Worm (Caenorhabditis elegans) whole organism, L4 larva: ENCODE data around the gene srd-58.

Experiments
- D1046.2 ChIP-seq: fragments of 200-800 bp; sonication (Bioruptor generic); IDR thresholded peaks from 2 replicates; pipeline ENCODE4 v1.3.6; 2022; ENCODE audit warnings: missing genetic modification characterization, missing compliant biosample characterization
- F10B5.3 ChIP-seq: sonication (generic microtip); optimal IDR thresholded peaks from 2 replicates; lab custom pipeline; 2016; ENCODE audit warnings: mild to moderate bottlenecking, missing genetic modification characterization, missing compliant biosample characterization
- T26A8.4 ChIP-seq: fragments of 200-800 bp; sonication (Bioruptor generic); IDR thresholded peaks from 2 replicates; pipeline ENCODE4 v1.3.6; 2022; ENCODE audit warnings: missing genetic modification characterization, missing compliant biosample characterization
- Y105C5A.15 ChIP-seq: fragments of 200-800 bp; sonication (Bioruptor generic); IDR thresholded peaks from 2 replicates; pipeline ENCODE4 v1.3.6; 2022; ENCODE audit warnings: missing genetic modification characterization, missing compliant biosample characterization
- Y48G9A.11 ChIP-seq: fragments of 200-800 bp; sonication (Bioruptor generic); IDR thresholded peaks from 2 replicates; pipeline ENCODE4 v1.3.6; 2022; ENCODE audit warnings: missing genetic modification reagents, missing genetic modification characterization, missing compliant biosample characterization
- Y5F2A.4 ChIP-seq: fragments of 200-800 bp; sonication (Bioruptor generic); optimal IDR thresholded peaks from 2 replicates; lab custom pipeline; 2018; ENCODE audit warnings: mild to moderate bottlenecking, missing genetic modification characterization, missing compliant biosample characterization
- ZK337.2 ChIP-seq: fragments of 200-800 bp; sonication (Bioruptor generic); IDR thresholded peaks from 2 replicates; pipeline ENCODE4 v1.3.6; 2022; ENCODE audit warnings: missing genetic modification reagents, missing genetic modification characterization, missing compliant biosample characterization
- ZK546.5 ChIP-seq, 2 experiments: sonication (generic microtip); optimal IDR thresholded peaks; 2 replicates each; lab custom pipeline; 2017; ENCODE audit warnings: missing biosample characterization in 2 of 2, missing genetic modification characterization in 2 of 2
- arid-1 ChIP-seq: fragments of 200-800 bp; sonication (Bioruptor generic); conservative IDR thresholded peaks from 2 replicates; pipeline ENCODE4 v1.3.6; 2022; ENCODE audit warnings: missing genetic modification reagents, missing genetic modification characterization, missing compliant biosample characterization
- ceh-20 ChIP-seq: fragments of 200-800 bp; sonication (Bioruptor generic); IDR thresholded peaks from 2 replicates; pipeline ENCODE4 v1.3.6; 2022; ENCODE audit warnings: missing genetic modification reagents, missing genetic modification characterization, missing compliant biosample characterization
- ceh-44 ChIP-seq: fragments of 200-800 bp; sonication (Bioruptor generic); IDR thresholded peaks from 2 replicates; pipeline ENCODE4 v1.3.6; 2022; ENCODE audit warnings: missing genetic modification reagents, missing genetic modification characterization, missing compliant biosample characterization
- ceh-82 ChIP-seq: sonication (generic microtip); optimal IDR thresholded peaks from 2 replicates; lab custom pipeline; 2017; ENCODE audit warnings: missing biosample characterization, missing genetic modification characterization
- ctbp-1 ChIP-seq: fragments of 200-800 bp; sonication (Bioruptor generic); IDR thresholded peaks from 2 replicates; pipeline ENCODE4 v1.3.6; 2022; ENCODE audit warnings: missing genetic modification reagents, missing genetic modification characterization, missing compliant biosample characterization
- daf-12 ChIP-seq: fragments of 150-350 bp; optimal IDR thresholded peaks from 2 replicates; lab custom pipeline; 2014; ENCODE audit warnings: missing biosample characterization, missing genetic modification reagents, missing genetic modification characterization
- daf-19 ChIP-seq: fragments of 200-800 bp; sonication (Bioruptor generic); conservative IDR thresholded peaks from 2 replicates; pipeline ENCODE4 v1.3.6; 2022; ENCODE audit warnings: missing genetic modification characterization, missing compliant biosample characterization
- dmd-6 ChIP-seq: fragments of 200-800 bp; sonication (Bioruptor generic); IDR thresholded peaks from 2 replicates; pipeline ENCODE4 v1.3.6; 2022; ENCODE audit warnings: missing genetic modification reagents, missing genetic modification characterization, missing compliant biosample characterization
- dmd-8 ChIP-seq: fragments of 200-800 bp; sonication (Bioruptor generic); IDR thresholded peaks from 2 replicates; pipeline ENCODE4 v1.3.6; 2022; ENCODE audit warnings: missing genetic modification characterization, missing compliant biosample characterization
- dve-1 ChIP-seq: sonication (generic microtip); optimal IDR thresholded peaks from 2 replicates; lab custom pipeline; 2017; ENCODE audit warnings: antibody characterized with exemption, mild to moderate bottlenecking, missing genetic modification characterization, missing compliant biosample characterization; ENCODE audit not compliant: insufficient read depth
- egl-27 ChIP-seq: sonication (generic microtip); optimal IDR thresholded peaks from 3 replicates; lab custom pipeline; 2017; ENCODE audit warnings: missing biosample characterization, missing genetic modification reagents, missing genetic modification characterization
- hlh-30 ChIP-seq: sonication (generic microtip); optimal IDR thresholded peaks from 2 replicates; lab custom pipeline; 2017; ENCODE audit warnings: antibody characterized with exemption, mild to moderate bottlenecking, missing genetic modification characterization, missing compliant biosample characterization; ENCODE audit not compliant: insufficient read depth
- jun-1 ChIP-seq: fragments of 150-350 bp; optimal IDR thresholded peaks from 2 replicates; lab custom pipeline; 2014; ENCODE audit warnings: missing biosample characterization, missing genetic modification reagents, missing genetic modification characterization
- lim-7 ChIP-seq: fragments of 200-800 bp; sonication (Bioruptor generic); IDR thresholded peaks from 2 replicates; pipeline ENCODE4 v1.3.6; 2022; ENCODE audit warnings: missing genetic modification characterization, missing compliant biosample characterization
- lin-29 ChIP-seq: fragments of 200-800 bp; sonication (Bioruptor generic); IDR thresholded peaks from 2 replicates; pipeline ENCODE4 v1.3.6; 2022; ENCODE audit warnings: missing genetic modification reagents, missing genetic modification characterization, missing compliant biosample characterization
- lin-38 ChIP-seq: fragments of 200-800 bp; sonication (Bioruptor generic); IDR thresholded peaks from 2 replicates; pipeline ENCODE4 v1.3.6; 2022; ENCODE audit warnings: missing genetic modification reagents, missing genetic modification characterization, missing compliant biosample characterization
- lin-39 ChIP-seq: fragments of 150-350 bp; optimal IDR thresholded peaks from 2 replicates; lab custom pipeline; 2014; ENCODE audit warnings: missing biosample characterization, missing genetic modification reagents, missing genetic modification characterization
- lir-3 ChIP-seq: sonication (generic microtip); optimal IDR thresholded peaks from 2 replicates; lab custom pipeline; 2016; ENCODE audit warnings: mild to moderate bottlenecking, missing genetic modification characterization, missing compliant biosample characterization
- lsy-2 ChIP-seq, 2 experiments: fragments of 150-350 bp in 1 of 2; sonication (generic microtip) in 1 of 2; optimal IDR thresholded peaks; 2 replicates each; lab custom pipeline; 2014 to 2017; ENCODE audit warnings: missing biosample characterization in 2 of 2, missing genetic modification characterization in 2 of 2
- madf-5 ChIP-seq, 2 experiments: fragments of 200-800 bp; sonication (Bioruptor generic); IDR thresholded peaks; 2 replicates each; pipeline ENCODE4 v1.3.6; 2022; ENCODE audit warnings: missing compliant biosample characterization in 2 of 2, missing genetic modification characterization in 2 of 2
- mes-2 ChIP-seq: sonication (generic microtip); optimal IDR thresholded peaks from 2 replicates; lab custom pipeline; 2016; ENCODE audit warnings: missing genotype, mild to moderate bottlenecking, missing genetic modification characterization, missing compliant biosample characterization; ENCODE audit not compliant: poor library complexity, severe bottlenecking
- mxl-2 ChIP-seq: fragments of 200-800 bp; sonication (Bioruptor generic); conservative IDR thresholded peaks from 2 replicates; pipeline ENCODE4 v1.3.6; 2022; ENCODE audit warnings: missing genetic modification reagents, missing genetic modification characterization, missing compliant biosample characterization
- mxl-3 ChIP-seq: fragments of 200-800 bp; sonication (Bioruptor generic); optimal IDR thresholded peaks from 2 replicates; lab custom pipeline; 2018; ENCODE audit warnings: mild to moderate bottlenecking, missing genetic modification characterization, missing compliant biosample characterization
- nhr-10 ChIP-seq: fragments of 150-350 bp; optimal IDR thresholded peaks from 2 replicates; lab custom pipeline; 2014; ENCODE audit warnings: missing biosample characterization, missing genetic modification characterization
- nhr-102 ChIP-seq: sonication (generic microtip); optimal IDR thresholded peaks from 2 replicates; lab custom pipeline; 2016; ENCODE audit warnings: mild to moderate bottlenecking, missing genetic modification characterization, moderate library complexity, missing compliant biosample characterization
- nhr-28 ChIP-seq: fragments of 150-350 bp; optimal IDR thresholded peaks from 2 replicates; lab custom pipeline; 2014; ENCODE audit warnings: missing biosample characterization, missing genetic modification characterization
- nhr-48 ChIP-seq: sonication (generic microtip); optimal IDR thresholded peaks from 2 replicates; lab custom pipeline; 2016; ENCODE audit warnings: mild to moderate bottlenecking, missing genetic modification characterization, missing compliant biosample characterization
- nhr-6 ChIP-seq: fragments of 150-350 bp; optimal IDR thresholded peaks from 2 replicates; lab custom pipeline; 2014; ENCODE audit warnings: missing biosample characterization, missing genetic modification characterization
- nhr-76 ChIP-seq: fragments of 150-350 bp; optimal IDR thresholded peaks from 2 replicates; lab custom pipeline; 2014; ENCODE audit warnings: missing biosample characterization, missing genetic modification characterization
- pqm-1 ChIP-seq: sonication (generic microtip); optimal IDR thresholded peaks from 2 replicates; lab custom pipeline; 2017; ENCODE audit warnings: missing biosample characterization, missing genetic modification characterization
- rbr-2 ChIP-seq: sonication (generic microtip); optimal IDR thresholded peaks from 2 replicates; lab custom pipeline; 2016; ENCODE audit warnings: missing genotype, missing genetic modification characterization, missing compliant biosample characterization
- saeg-2 ChIP-seq: fragments of 200-800 bp; sonication (Bioruptor generic); IDR thresholded peaks from 2 replicates; pipeline ENCODE4 v1.3.6; 2022; ENCODE audit warnings: missing genetic modification reagents, missing genetic modification characterization, missing compliant biosample characterization
- sdz-12 ChIP-seq: fragments of 200-800 bp; sonication (Bioruptor generic); optimal IDR thresholded peaks from 2 replicates; lab custom pipeline; 2018; ENCODE audit warnings: mild to moderate bottlenecking, missing genetic modification characterization, missing compliant biosample characterization
- snpc-1.2 ChIP-seq: fragments of 200-800 bp; sonication (Bioruptor generic); IDR thresholded peaks from 2 replicates; pipeline ENCODE4 v1.3.6; 2022; ENCODE audit warnings: missing genetic modification reagents, missing genetic modification characterization, missing compliant biosample characterization
- tag-97 ChIP-seq: fragments of 200-800 bp; sonication (Bioruptor generic); IDR thresholded peaks from 2 replicates; pipeline ENCODE4 v1.3.6; 2022; ENCODE audit warnings: missing genetic modification characterization, missing compliant biosample characterization
- tra-1 ChIP-seq: fragments of 200-800 bp; sonication (Bioruptor generic); IDR thresholded peaks from 2 replicates; pipeline ENCODE4 v1.3.6; 2022; ENCODE audit warnings: missing genetic modification reagents, missing genetic modification characterization, missing compliant biosample characterization
- unc-130 ChIP-seq: sonication (generic microtip); optimal IDR thresholded peaks from 2 replicates; lab custom pipeline; 2016; ENCODE audit warnings: missing genetic modification reagents, missing genetic modification characterization, missing compliant biosample characterization
- vab-7 ChIP-seq: fragments of 200-800 bp; sonication (Bioruptor generic); IDR thresholded peaks from 2 replicates; pipeline ENCODE4 v1.3.6; 2022; ENCODE audit warnings: missing genetic modification reagents, missing genetic modification characterization, missing compliant biosample characterization
- zfp-2 ChIP-seq: sonication (generic microtip); optimal IDR thresholded peaks from 2 replicates; lab custom pipeline; 2016; ENCODE audit warnings: mild to moderate bottlenecking, missing genetic modification characterization, missing compliant biosample characterization
- zip-11 ChIP-seq: fragments of 200-800 bp; sonication (Bioruptor generic); IDR thresholded peaks from 2 replicates; pipeline ENCODE4 v1.3.6; 2022; ENCODE audit warnings: missing genetic modification characterization, missing compliant biosample characterization
- zip-2 ChIP-seq: fragments of 150-350 bp; optimal IDR thresholded peaks from 2 replicates; lab custom pipeline; 2014; ENCODE audit warnings: missing biosample characterization, missing genetic modification characterization
- ztf-11 ChIP-seq: fragments of 150-350 bp; optimal IDR thresholded peaks from 2 replicates; lab custom pipeline; 2014; ENCODE audit warnings: missing biosample characterization, missing genetic modification characterization

Gene srd-58

DNA sequence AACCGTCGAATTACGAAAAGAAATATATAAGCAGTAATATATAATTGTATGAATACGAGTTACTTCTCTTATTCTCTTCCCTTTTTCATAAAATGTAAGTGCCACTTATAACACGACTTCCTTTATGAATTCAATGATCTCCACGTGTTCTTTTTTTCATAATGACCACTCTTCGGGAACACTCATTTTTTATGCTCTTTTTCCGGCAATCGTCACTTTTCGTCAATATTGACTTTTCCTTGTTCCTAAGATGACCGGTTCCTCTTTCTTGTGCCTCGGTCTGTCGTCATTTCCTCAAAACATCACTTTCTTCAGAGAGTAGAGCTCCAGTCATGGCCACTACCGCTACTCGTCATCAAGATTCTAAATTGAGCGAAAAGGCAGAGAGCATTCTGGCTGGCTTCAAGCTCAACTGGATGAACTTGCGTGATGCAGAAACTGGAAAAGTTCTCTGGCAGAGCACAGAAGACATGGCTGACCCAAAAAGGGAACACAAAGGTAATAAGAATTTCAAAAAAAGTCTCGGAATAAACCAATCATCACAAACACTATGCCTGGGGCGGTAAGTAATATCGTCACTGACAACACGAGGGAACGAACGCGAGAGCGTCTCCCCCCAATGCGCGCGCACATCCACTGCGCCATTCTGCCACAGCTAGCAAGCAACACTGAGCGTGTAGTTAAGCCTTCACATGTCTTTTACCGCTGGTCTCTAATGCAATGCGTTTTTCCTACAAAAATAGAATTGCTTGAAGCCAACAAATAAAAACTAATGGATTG, 21.2 kb downstream of the srd-58 start, which contains the start of gene pdl-1 (continued):
- peak; percentile 99 for TF ChIP-seq lim-7 (GFP tag; lab: Robert Waterston, UW)
- TF ChIP-seq tra-1 (GFP tag; lab: Robert Waterston, UW), result peak; percentile 82
- TF ChIP-seq Y5F2A.4 (GFP tag; lab: Kevin White, UChicago), result peak; percentile 94
- peak; percentile 94 for TF ChIP-seq arid-1
- TF ChIP-seq rbr-2 (tag; lab: Kevin White, UChicago), result peak; percentile 84
- peak; percentile 74; the same call in 1 of the 2 replicates for TF ChIP-seq ceh-20 (GFP tag; lab: Robert Waterston, UW)
- peak; percentile 58 for TF ChIP-seq hlh-30
- peak; percentile 32 for TF ChIP-seq zfp-2 (tag; lab: Kevin White, UChicago)
- TF ChIP-seq daf-12 (tag; lab: Kevin White, UChicago), result no peak
- no peak for TF ChIP-seq nhr-10 (tag; lab: Kevin White, UChicago)
- peak; percentile 18 for TF ChIP-seq nhr-28
- TF ChIP-seq daf-19, result peak; percentile 96
- TF ChIP-seq snpc-1.2, result peak; percentile 86
- peak; percentile 85 for TF ChIP-seq saeg-2 (GFP tag; lab: Robert Waterston, UW)
- TF ChIP-seq lin-39 (tag; lab: Kevin White, UChicago), result no peak
- peak; percentile 53 for TF ChIP-seq mxl-3 (GFP tag; lab: Kevin White, UChicago)
- TF ChIP-seq lin-38 (GFP tag; lab: Robert Waterston, UW), result peak; percentile 87
- no peak for TF ChIP-seq pqm-1
- no peak; the same call in 1 of the 2 replicates for TF ChIP-seq mxl-2 (GFP tag; lab: Robert Waterston, UW)
- TF ChIP-seq mes-2 (tag; lab: Kevin White, UChicago), result peak; percentile 86
- no peak for TF ChIP-seq ZK546.5 (tag; optimal IDR thresholded peaks at IDR 0.05; lab: Kevin White, UChicago)
- TF ChIP-seq nhr-76 (tag; lab: Kevin White, UChicago), result no peak
- TF ChIP-seq egl-27 (tag; lab: Kevin White, UChicago), result no peak
- TF ChIP-seq jun-1, result no peak
- TF ChIP-seq nhr-102 (tag; lab: Kevin White, UChicago), result peak; percentile 76
- TF ChIP-seq vab-7 (GFP tag; lab: Robert Waterston, UW), result peak; percentile 96
- TF ChIP-seq ctbp-1 (GFP tag; lab: Robert Waterston, UW), result peak; percentile 93
- no peak for TF ChIP-seq ztf-11 (tag; lab: Kevin White, UChicago)
- TF ChIP-seq D1046.2 (GFP tag; lab: Robert Waterston, UW), result peak; percentile 85
- peak; percentile 88 for TF ChIP-seq sdz-12 (GFP tag; lab: Kevin White, UChicago)
- no peak for TF ChIP-seq ceh-82 (tag; lab: Kevin White, UChicago)
- peak; percentile 93 for TF ChIP-seq T26A8.4 (GFP tag; lab: Robert Waterston, UW)
- peak; percentile 74 to 96; a peak in 3 of 4 replicates for TF ChIP-seq madf-5 (GFP tag; IDR thresholded peaks at IDR 0.05; lab: Robert Waterston, UW)
- TF ChIP-seq lsy-2 (tag; optimal IDR thresholded peaks at IDR 0.05; lab: Kevin White, UChicago), result peak in 1 of 2 experiments; percentile 72
- TF ChIP-seq dmd-8 (GFP tag; lab: Robert Waterston, UW), result peak; percentile 97
- peak; percentile 57 for TF ChIP-seq unc-130
- TF ChIP-seq lir-3 (tag; lab: Kevin White, UChicago), result peak; percentile 94
- peak; percentile 70 for TF ChIP-seq lin-29 (GFP tag; lab: Robert Waterston, UW)
- no peak for TF ChIP-seq tag-97 (GFP tag; lab: Robert Waterston, UW)
- peak; percentile 55; the same call in 1 of the 2 replicates for TF ChIP-seq zip-11 (GFP tag; lab: Robert Waterston, UW)
- peak; percentile 61 for TF ChIP-seq dve-1 (tag; lab: Kevin White, UChicago)
- peak; percentile 73 for TF ChIP-seq zip-2 (tag; lab: Kevin White, UChicago)
- TF ChIP-seq dmd-6, result peak; percentile 73
- TF ChIP-seq Y48G9A.11 (GFP tag; lab: Robert Waterston, UW), result peak; percentile 79
- TF ChIP-seq ZK337.2 (GFP tag; lab: Robert Waterston, UW), result peak; percentile 81
- TF ChIP-seq nhr-6 (tag; lab: Kevin White, UChicago), result peak; percentile 46
- TF ChIP-seq ceh-44, result peak; percentile 77
- TF ChIP-seq F10B5.3 (tag; lab: Kevin White, UChicago), result peak; percentile 69
- peak; percentile 76 for TF ChIP-seq nhr-48 (tag; lab: Kevin White, UChicago)
- 0 out of 2 replicates have a peak, but pooled peaks have one; percentile 68 for TF ChIP-seq Y105C5A.15 (GFP tag; lab: Robert Waterston, UW)
